Fruit fly (Drosophila melanogaster) whole organism, prepupa: ENCODE data around the gene CG42502.

ENCODE experiments used
- Blimp-1 ChIP-seq: fragments of 200-800 bp; sonication (Bioruptor generic); optimal IDR thresholded peaks from 3 replicates; lab custom pipeline; 2017; ENCODE audit warnings: missing biosample characterization, missing genetic modification characterization, mild to moderate bottlenecking, moderate library complexity, missing genetic modification reagents
- CG16779 ChIP-seq: fragments of 200-800 bp; sonication (Bioruptor generic); optimal IDR thresholded peaks from 3 replicates; lab custom pipeline; 2017; ENCODE audit warnings: missing biosample characterization, mild to moderate bottlenecking, missing genetic modification characterization
- CG32006 ChIP-seq: fragments of 200-800 bp; sonication (Bioruptor generic); optimal IDR thresholded peaks from 3 replicates; lab custom pipeline; 2017; ENCODE audit warnings: missing biosample characterization, mild to moderate bottlenecking, missing genetic modification characterization
- Eip75B ChIP-seq: fragments of 200-800 bp; sonication (Bioruptor generic); optimal IDR thresholded peaks from 3 replicates; lab custom pipeline; 2016; ENCODE audit warnings: missing biosample characterization, missing genetic modification characterization
- Gug ChIP-seq: fragments of 200-800 bp; sonication (Bioruptor generic); IDR thresholded peaks from 2 replicates; pipeline ENCODE4 v1.3.6; 2022; ENCODE audit warnings: missing biosample characterization, missing genetic modification characterization
- OdsH ChIP-seq: fragments of 200-800 bp; sonication (Bioruptor generic); optimal IDR thresholded peaks from 3 replicates; lab custom pipeline; 2016; ENCODE audit warnings: missing biosample characterization, missing genetic modification characterization
- acj6 ChIP-seq: fragments of 200-800 bp; sonication (Bioruptor generic); optimal IDR thresholded peaks from 3 replicates; lab custom pipeline; 2016; ENCODE audit warnings: missing biosample characterization, missing genetic modification characterization
- esn ChIP-seq: fragments of 200-800 bp; sonication (Bioruptor generic); optimal IDR thresholded peaks from 2 replicates; lab custom pipeline; 2016; ENCODE audit warnings: missing biosample characterization, mild to moderate bottlenecking, missing genetic modification characterization, moderate library complexity
- spab ChIP-seq: fragments of 200-800 bp; sonication (Bioruptor generic); optimal IDR thresholded peaks from 2 replicates; lab custom pipeline; 2017; ENCODE audit warnings: missing biosample characterization, mild to moderate bottlenecking, missing genetic modification characterization, missing genetic modification reagents
- topi ChIP-seq: fragments of 200-800 bp; sonication (Bioruptor generic); optimal IDR thresholded peaks from 3 replicates; lab custom pipeline; 2016; ENCODE audit warnings: missing biosample characterization, missing genetic modification characterization

DNA sequence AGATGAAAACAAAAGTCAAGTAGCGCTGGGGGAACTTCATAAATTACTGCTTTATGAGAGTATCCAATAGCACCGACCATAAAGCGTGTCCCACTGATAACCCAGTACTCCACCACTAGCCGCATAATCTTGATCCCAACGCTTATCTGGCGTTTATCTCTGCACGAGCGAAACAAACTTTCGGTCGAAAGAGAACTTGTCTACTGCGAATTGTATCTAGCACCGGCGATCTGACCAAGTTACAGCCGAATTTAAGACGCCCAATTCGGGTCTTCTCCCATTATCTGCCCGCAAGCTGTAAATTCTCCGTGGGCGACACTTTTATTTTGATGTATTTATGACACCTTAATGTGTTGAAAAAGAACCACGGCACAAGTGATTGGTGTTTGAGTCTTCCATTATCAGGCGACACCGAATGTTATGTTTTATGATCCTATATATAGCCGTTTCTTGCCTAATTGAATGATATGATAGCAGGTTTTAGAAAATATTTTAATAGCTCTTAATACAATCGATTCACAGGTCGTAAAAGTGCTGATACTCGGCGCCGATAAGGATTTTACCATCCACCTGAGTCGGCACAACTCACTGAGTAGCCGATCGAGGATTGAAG lies 21.2 kb downstream of the CG42502 start:
- TF ChIP-seq esn (GFP tag; lab: Kevin White, UChicago) (no peak), Eip75B (GFP tag; lab: Kevin White, UChicago) (no peak), topi (GFP tag; lab: Kevin White, UChicago) (no peak), CG16779 (tag; lab: Kevin White, UChicago) (no peak), Blimp-1 (no peak), OdsH (GFP tag; lab: Kevin White, UChicago) (no peak), Gug (GFP tag; lab: Robert Waterston, UW) (no peak), CG32006 (no peak), acj6 (GFP tag; lab: Kevin White, UChicago) (no peak), spab (no peak)
